Worm (Caenorhabditis elegans): ENCODE results near the gene scl-6.

scl-6 gene

ce11 chrIV:13038888-13039287, 29.7 kb upstream of the scl-6 start, which contains the start of gene F49E11.2:
Gene F49E11.2, minus strand, starts transcription at chrIV:13038988.
- TF ChIP-seq mbf-1 (tag; optimal IDR thresholded peaks at IDR 0.05) = no peak
- no peak for TF ChIP-seq nhr-77 (tag; optimal IDR thresholded peaks at IDR 0.05)
- TF ChIP-seq sma-3 (GFP tag; optimal IDR thresholded peaks at IDR 0.05) = no peak
- TF ChIP-seq ceh-16 (tag; optimal IDR thresholded peaks at IDR 0.05) = no peak
- TF ChIP-seq zag-1 (tag; optimal IDR thresholded peaks at IDR 0.05) = no peak
- TF ChIP-seq crh-2 (tag; optimal IDR thresholded peaks at IDR 0.05) = no peak
- TF ChIP-seq lin-11 (tag; optimal IDR thresholded peaks at IDR 0.05) = no peak

- TF ChIP-seq zag-1 (tag; optimal IDR thresholded peaks at IDR 0.05) (no peak), mab-5 (tag; optimal IDR thresholded peaks at IDR 0.05) (no peak), mbf-1 (tag; optimal IDR thresholded peaks at IDR 0.05) (no peak), F13H6.1 (tag; optimal IDR thresholded peaks at IDR 0.05) (no peak), lin-39 (tag; optimal IDR thresholded peaks at IDR 0.05) (no peak)
Observed at ce11 chrIV:13041486-13041885, 27.1 kb upstream of the scl-6 start.

DNA sequence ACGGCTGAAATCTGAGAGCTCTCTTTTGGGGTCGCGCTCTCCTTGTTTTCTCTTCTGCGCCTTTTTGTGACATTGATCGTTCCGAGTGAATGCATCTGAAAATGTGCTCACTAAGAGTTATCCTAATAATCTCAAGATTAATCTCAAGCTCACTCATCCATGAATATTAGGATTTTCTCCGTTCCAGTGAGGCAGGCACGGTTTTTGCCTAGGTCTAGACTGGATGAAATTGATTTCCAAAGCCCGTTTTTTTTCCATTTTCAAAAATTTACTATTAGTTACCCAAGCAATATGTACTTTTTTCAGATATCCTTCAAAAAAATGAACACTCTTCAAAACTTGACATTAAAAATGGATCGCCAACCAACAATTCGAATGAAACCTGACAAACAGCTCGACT, 26.5 kb upstream of the scl-6 start, which contains the start of gene amt-2:
Gene amt-2 (plus strand): TSS at position 301 of the 400 bp plus-strand sequence.
- TF ChIP-seq nhr-10 (tag; optimal IDR thresholded peaks at IDR 0.05) (no peak), aly-2 (tag; optimal IDR thresholded peaks at IDR 0.05) (no peak), ztf-11 (tag; optimal IDR thresholded peaks at IDR 0.05) (no peak), dmd-4 (tag; optimal IDR thresholded peaks at IDR 0.05) (no peak)

DNA sequence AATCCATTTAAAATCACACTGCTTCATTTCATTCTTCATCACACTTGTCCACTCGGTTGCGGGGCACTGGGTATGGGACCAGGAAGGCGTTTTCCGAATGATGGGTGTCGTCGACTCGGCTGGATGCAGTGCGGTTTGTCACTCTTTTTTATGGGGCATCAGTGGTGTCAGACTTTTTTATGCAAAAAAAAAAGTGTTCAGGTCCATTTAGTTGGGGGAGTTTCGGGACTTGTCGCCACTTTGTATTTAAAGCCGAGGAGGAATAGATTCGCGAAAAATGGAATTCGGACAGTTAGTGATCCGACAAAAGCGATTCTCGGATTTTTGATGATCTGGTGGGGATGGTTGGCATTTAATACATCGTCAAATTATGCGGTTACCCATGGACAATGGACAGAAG, 23.6 kb upstream of the scl-6 start:
- no peak for TF ChIP-seq Y55F3AM.14 (GFP tag; optimal IDR thresholded peaks at IDR 0.05)
- no peak for TF ChIP-seq alr-1 (tag; optimal IDR thresholded peaks at IDR 0.05)
- no peak for TF ChIP-seq blmp-1 (tag; optimal IDR thresholded peaks at IDR 0.05; ENCODE audit: insufficient read depth)
- no peak for TF ChIP-seq lin-11 (tag; optimal IDR thresholded peaks at IDR 0.05)
- no peak for TF ChIP-seq ztf-1 (GFP tag; conservative IDR thresholded peaks at IDR 0.05)
- TF ChIP-seq sem-4 (tag; optimal IDR thresholded peaks at IDR 0.05) = no peak
- TF ChIP-seq sma-3 (GFP tag; optimal IDR thresholded peaks at IDR 0.05) = no peak
- no peak for TF ChIP-seq nhr-25 (tag; optimal IDR thresholded peaks at IDR 0.05)
- no peak for TF ChIP-seq nhr-6 (tag; optimal IDR thresholded peaks at IDR 0.05)

- no peak for TF ChIP-seq nhr-77 (tag; optimal IDR thresholded peaks at IDR 0.05)
- TF ChIP-seq blmp-1 (tag; optimal IDR thresholded peaks at IDR 0.05; ENCODE audit: insufficient read depth) = no peak
- no peak for TF ChIP-seq aly-2 (tag; optimal IDR thresholded peaks at IDR 0.05)
- no peak for TF ChIP-seq sma-3 (GFP tag; optimal IDR thresholded peaks at IDR 0.05)
- TF ChIP-seq fos-1 (tag; optimal IDR thresholded peaks at IDR 0.05) = no peak
- TF ChIP-seq C34F6.9 (tag; optimal IDR thresholded peaks at IDR 0.05) = no peak
- TF ChIP-seq ama-1 (optimal IDR thresholded peaks at IDR 0.05) = no peak
- TF ChIP-seq ZK546.5 (tag; optimal IDR thresholded peaks at IDR 0.05) = no peak
- TF ChIP-seq nhr-129 (tag; optimal IDR thresholded peaks at IDR 0.05) = no peak
- TF ChIP-seq ztf-4 (tag; optimal IDR thresholded peaks at IDR 0.05) = no peak
- no peak for TF ChIP-seq zag-1 (tag; optimal IDR thresholded peaks at IDR 0.05)
Observed at ce11 chrIV:13046848-13047247, 21.7 kb upstream of the scl-6 start, which contains the start of gene scl-9. Gene scl-9, plus strand, starts transcription at chrIV:13047148.

DNA sequence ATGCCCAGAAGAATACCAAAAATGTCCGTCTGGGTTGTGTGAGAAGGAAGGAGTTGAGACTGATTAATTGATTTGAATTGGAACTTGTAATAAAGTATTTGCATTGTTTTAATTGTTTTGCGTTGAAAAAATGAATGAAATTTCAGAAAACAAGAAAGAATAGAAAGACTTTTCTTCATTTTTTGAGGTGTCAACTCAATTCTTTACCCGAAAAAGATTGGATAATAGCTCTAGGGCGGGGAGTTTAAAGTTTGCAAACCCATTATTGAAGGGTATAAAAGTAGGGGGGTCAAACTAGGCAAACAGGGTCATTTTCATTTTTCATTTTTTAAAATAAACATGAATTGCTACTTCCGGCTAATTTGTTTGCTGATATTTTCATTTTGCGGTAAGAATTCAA, 20.4 kb upstream of the scl-6 start, which contains the start of gene scl-10:
Gene scl-10 (plus strand): TSS at position 301 of the 400 bp plus-strand sequence.
- TF ChIP-seq skn-1 (tag; optimal IDR thresholded peaks at IDR 0.05) (no peak), elt-3 (tag; optimal IDR thresholded peaks at IDR 0.05) (no peak), blmp-1 (tag; optimal IDR thresholded peaks at IDR 0.05; ENCODE audit: insufficient read depth) (no peak), Y55F3AM.14 (GFP tag; optimal IDR thresholded peaks at IDR 0.05) (no peak), mdl-1 (tag; optimal IDR thresholded peaks at IDR 0.05) (no peak), gmeb-1 (tag; optimal IDR thresholded peaks at IDR 0.05) (no peak), ceh-16 (tag; optimal IDR thresholded peaks at IDR 0.05) (no peak), F13H6.1 (tag; optimal IDR thresholded peaks at IDR 0.05) (no peak), alr-1 (tag; optimal IDR thresholded peaks at IDR 0.05) (no peak), peb-1 (tag; optimal IDR thresholded peaks at IDR 0.05) (no peak), unc-62 (GFP tag; optimal IDR thresholded peaks at IDR 0.05) (no peak), ceh-82 (tag; optimal IDR thresholded peaks at IDR 0.05) (no peak)
